Worm (Caenorhabditis elegans) whole organism, dauer: ENCODE measurements around the gene K12D12.4.

Source experiments
- unc-62 ChIP-seq: sonication (generic microtip); optimal IDR thresholded peaks from 2 replicates; lab custom pipeline; 2017; ENCODE audit warnings: missing biosample characterization, missing genetic modification reagents, missing genetic modification characterization

Gene K12D12.4

DNA sequence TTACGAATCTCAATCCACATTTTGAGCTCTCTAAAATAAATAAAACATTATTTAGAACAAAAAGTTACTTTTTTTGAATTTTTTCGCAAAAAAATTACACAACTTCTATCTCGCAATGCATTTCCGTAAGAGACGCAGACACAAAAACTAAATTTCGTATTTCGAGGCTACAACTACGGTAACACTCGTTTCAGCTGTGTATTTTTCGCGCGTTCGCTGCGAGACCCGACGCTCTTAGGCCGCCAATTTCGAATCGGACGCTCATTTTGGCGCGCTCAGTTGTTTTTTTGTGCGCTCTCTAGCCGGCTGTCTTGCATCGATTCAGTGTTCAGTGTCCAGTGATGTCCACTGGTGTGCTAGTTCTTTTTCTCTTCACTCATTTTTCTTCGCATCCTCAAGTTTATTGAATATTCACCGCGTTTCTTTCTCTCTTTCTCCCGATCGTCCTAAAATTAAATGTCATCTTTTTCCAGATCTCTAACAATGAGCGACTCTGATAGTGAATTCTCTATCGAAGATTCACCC lies 9.2 kb upstream of the K12D12.4 start, which contains the start of the genes npp-3 and top-2:
Gene npp-3 (minus strand): TSS at position 115 of the 525 bp plus-strand sequence.
Gene top-2 (plus strand): TSS at position 475 of the 525 bp plus-strand sequence.
- no peak for TF ChIP-seq unc-62 (GFP tag; lab: Kevin White, UChicago)

- no peak for TF ChIP-seq unc-62 (GFP tag; lab: Kevin White, UChicago)
Observed at ce11 chrII:11868893-11869292, 3.3 kb upstream of the K12D12.4 start.

DNA sequence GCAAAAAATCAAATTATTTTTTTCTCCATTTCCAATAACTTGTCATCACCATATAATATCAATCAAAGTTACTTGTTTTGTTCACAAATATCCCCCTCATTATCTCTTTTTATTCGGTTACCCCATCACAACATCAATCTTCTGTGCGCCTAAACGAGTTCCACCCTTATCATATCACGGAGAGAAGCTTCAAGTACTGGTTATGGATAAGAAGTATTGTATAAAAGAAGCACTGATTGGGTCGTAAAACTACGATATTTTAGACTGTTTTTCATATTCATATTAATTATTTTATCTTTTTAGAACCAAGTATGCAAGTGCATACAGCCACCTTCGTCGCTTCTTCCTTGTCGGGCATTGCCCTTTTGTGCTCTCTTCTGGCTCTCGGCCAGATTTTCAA lies 2.7 kb upstream of the K12D12.4 start, which contains the start of gene col-84:
Gene col-84 (plus strand): TSS at position 301 of the 400 bp plus-strand sequence.
- TF ChIP-seq unc-62 (GFP tag; lab: Kevin White, UChicago) = no peak

DNA sequence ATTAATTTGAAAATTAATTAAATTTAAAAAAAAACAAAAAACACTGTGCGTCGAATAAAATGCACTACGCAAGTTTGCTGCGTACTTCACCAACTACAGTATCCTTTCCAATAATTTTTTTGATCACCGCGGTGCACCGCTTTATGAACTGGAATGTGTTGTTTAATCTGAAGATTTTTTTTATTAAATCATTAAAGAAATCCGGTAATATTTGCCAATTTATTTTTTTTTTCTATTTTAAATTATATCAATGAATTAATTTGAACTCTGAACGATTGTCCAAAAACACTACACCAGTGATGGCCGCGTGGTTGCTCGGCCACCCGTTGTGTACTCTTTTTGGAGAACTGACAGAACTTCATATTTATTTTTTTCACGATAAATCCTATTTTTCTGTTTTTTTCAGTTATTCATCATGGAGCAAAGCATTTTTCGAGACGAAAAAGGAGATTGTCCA lies 4.9 kb downstream of the K12D12.4 start, which contains the start of gene K12D12.5:
Gene K12D12.5 (plus strand): TSS at position 407 of the 457 bp plus-strand sequence.
- TF ChIP-seq unc-62 (GFP tag; lab: Kevin White, UChicago) = no peak

- TF ChIP-seq unc-62 (GFP tag; lab: Kevin White, UChicago) = no peak
Observed at ce11 chrII:11859833-11860232, 5.7 kb downstream of the K12D12.4 start.

- TF ChIP-seq unc-62 (GFP tag; lab: Kevin White, UChicago) = no peak
Observed at ce11 chrII:11856361-11856760, 9.2 kb downstream of the K12D12.4 start, which contains the start of gene clh-1. Gene clh-1, minus strand, starts transcription at chrII:11856461.

- no peak for TF ChIP-seq unc-62 (GFP tag; lab: Kevin White, UChicago)
Observed at ce11 chrII:11854749-11855148, 10.8 kb downstream of the K12D12.4 start.

ce11 chrII:11853108-11853507 lies 12.4 kb downstream of the K12D12.4 start:
- TF ChIP-seq unc-62 (GFP tag; lab: Kevin White, UChicago) = no peak

DNA sequence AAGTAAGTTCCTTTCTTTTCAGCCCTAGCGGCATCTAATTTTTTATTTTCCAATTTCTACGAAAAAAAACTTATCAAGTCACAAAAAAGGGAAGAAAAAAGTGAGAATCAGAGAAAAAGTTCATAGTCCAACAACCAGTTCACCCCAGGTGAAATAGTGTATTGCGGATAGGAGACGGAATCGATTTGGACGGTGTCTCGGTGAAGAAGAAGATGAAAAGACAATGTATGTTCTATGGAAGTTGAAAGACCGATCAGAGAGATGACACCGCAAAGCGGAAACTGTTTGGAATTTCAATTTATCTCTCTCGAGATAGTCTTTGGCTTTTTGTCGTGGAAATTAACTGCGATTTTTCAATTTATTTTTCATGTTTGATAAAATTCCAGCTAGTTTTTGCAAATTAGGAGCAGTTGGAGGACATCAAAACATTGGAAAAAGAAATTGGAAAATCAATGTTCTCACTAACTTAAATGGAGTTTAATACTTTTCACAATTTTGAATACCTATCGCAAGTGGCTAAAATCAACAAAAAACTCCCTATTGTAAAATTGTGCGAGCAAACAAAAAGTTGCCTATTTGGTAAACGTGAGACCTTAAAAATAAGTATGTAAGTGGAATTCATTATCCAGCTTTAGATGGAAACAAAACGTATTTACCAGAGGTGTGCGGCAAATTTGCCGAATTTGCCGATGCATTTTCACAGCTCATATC lies 13.2 kb downstream of the K12D12.4 start:
- no peak for TF ChIP-seq unc-62 (GFP tag; lab: Kevin White, UChicago)

DNA sequence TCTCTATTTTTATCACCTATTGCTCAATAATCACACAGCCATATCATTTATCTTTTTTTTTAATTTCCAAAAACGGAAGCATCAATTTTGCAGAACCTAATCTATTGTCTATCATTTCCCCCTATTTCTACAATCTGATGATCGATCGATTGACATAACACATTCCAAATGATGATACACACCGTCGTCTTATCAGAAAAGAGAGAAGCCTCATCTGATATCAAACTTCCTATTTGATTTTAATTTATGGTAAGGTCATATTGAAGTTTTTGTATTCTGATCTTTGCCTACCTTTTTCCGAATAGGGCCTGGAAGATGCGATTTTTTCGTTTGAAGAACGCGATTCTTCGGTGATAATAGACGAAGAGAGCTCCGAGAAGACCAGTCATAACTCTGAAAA lies 16.0 kb downstream of the K12D12.4 start:
- TF ChIP-seq unc-62 (GFP tag; lab: Kevin White, UChicago) = no peak

ce11 chrII:11845954-11846353 lies 19.6 kb downstream of the K12D12.4 start:
- no peak for TF ChIP-seq unc-62 (GFP tag; lab: Kevin White, UChicago)

ce11 chrII:11844984-11845383 lies 20.6 kb downstream of the K12D12.4 start:
- no peak for TF ChIP-seq unc-62 (GFP tag; lab: Kevin White, UChicago)

- TF ChIP-seq unc-62 (GFP tag; lab: Kevin White, UChicago) = no peak
Observed at ce11 chrII:11844072-11844471, 21.5 kb downstream of the K12D12.4 start.

DNA sequence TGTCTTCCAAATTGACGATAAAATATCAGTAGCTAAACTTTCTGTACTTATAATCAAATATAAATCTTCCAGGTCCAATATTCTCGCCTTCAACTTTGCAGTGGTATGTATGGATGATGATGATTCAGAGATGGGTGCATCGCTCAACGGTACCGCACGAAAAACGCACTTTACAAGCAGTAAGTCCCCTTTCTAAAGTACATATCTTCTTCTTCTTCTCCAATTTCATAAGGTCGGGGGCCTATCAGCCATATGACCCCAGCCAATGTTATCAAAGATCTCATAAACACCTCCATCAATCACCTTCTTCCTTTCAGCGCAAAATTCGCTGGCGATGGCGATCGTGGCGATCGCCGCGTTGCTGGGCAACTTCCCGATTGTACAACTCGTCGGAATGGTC lies 22.1 kb downstream of the K12D12.4 start:
- no peak for TF ChIP-seq unc-62 (GFP tag; lab: Kevin White, UChicago)

ce11 chrII:11842766-11843165 lies 22.8 kb downstream of the K12D12.4 start:
- no peak for TF ChIP-seq unc-62 (GFP tag; lab: Kevin White, UChicago)

- TF ChIP-seq unc-62 (GFP tag; lab: Kevin White, UChicago) = no peak
Observed at ce11 chrII:11842317-11842716, 23.2 kb downstream of the K12D12.4 start, which contains the start of gene T27D12.1. Gene T27D12.1, plus strand, starts transcription at chrII:11842617.

DNA sequence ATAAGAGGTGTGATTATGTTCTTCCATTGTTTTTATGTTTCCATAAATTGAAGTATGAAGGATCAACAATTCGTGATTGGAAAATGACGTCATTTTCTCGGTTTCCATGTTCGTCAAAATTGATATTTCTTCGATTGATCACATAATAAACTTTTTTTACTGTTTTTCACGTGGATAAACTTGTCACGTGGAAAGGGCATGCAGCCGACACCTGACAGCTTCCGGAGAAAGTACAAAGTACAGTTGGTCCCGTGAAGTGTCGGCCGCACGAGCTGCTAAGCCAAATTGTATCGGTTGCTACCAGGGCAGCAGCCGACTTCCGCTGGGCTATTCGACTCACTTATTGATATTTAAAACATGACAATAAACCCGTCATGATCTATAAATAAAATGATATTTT lies 23.9 kb downstream of the K12D12.4 start:
- TF ChIP-seq unc-62 (GFP tag; lab: Kevin White, UChicago) = no peak
